Fruit fly (Drosophila melanogaster) whole organism, embryonic: ENCODE results near the gene Cp36.
A peak's percentile ranks its signal among the peaks of the same experiment; 100 is the strongest.

Source experiments
- Awh ChIP-seq: fragments of 200-800 bp; sonication (Bioruptor generic); IDR thresholded peaks from 2 replicates; pipeline ENCODE4, ENCODE4 v1.3.6; 2022; ENCODE audit warnings: missing biosample characterization, missing genetic modification characterization
- Bgb ChIP-seq: fragments of 200-800 bp; sonication (Bioruptor generic); IDR thresholded peaks from 2 replicates; pipeline ENCODE4 v1.3.6; 2022; ENCODE audit warnings: missing biosample characterization, missing genetic modification characterization; ENCODE audit not compliant: partially characterized antibody
- CG10267 ChIP-seq: fragments of 200-800 bp; sonication (Bioruptor generic); optimal IDR thresholded peaks from 2 replicates; lab custom pipeline; 2018; ENCODE audit warnings: missing biosample characterization, mild to moderate bottlenecking, missing genetic modification characterization, moderate library complexity
- CG10543 ChIP-seq: fragments of 200-800 bp; sonication (Bioruptor generic); optimal IDR thresholded peaks from 3 replicates; lab custom pipeline; 2017; ENCODE audit warnings: missing biosample characterization, mild to moderate bottlenecking, missing genetic modification characterization, moderate library complexity
- CG11456 ChIP-seq: fragments of 200-800 bp; sonication (Bioruptor generic); IDR thresholded peaks from 3 replicates; pipeline ENCODE4 v1.3.6; 2022; ENCODE audit warnings: missing biosample characterization, missing genetic modification characterization
- CG12236 ChIP-seq: fragments of 200-800 bp; sonication (Bioruptor generic); optimal IDR thresholded peaks from 2 replicates; lab custom pipeline; 2016; ENCODE audit warnings: missing biosample characterization, missing genetic modification characterization
- CG14860 ChIP-seq: fragments of 200-800 bp; sonication (Bioruptor generic); IDR thresholded peaks from 3 replicates; pipeline ENCODE4 v1.3.6; 2022; ENCODE audit warnings: missing biosample characterization, missing genetic modification characterization; ENCODE audit not compliant: partially characterized antibody
- CG1603 ChIP-seq: fragments of 200-800 bp; sonication (Bioruptor generic); optimal IDR thresholded peaks from 2 replicates; lab custom pipeline; 2019; ENCODE audit warnings: missing biosample characterization, mild to moderate bottlenecking, missing genetic modification characterization, moderate library complexity
- CG17612 ChIP-seq: fragments of 200-800 bp; sonication (Bioruptor generic); IDR thresholded peaks from 2 replicates; pipeline ENCODE4 v1.3.6; 2022; ENCODE audit warnings: missing biosample characterization, missing genetic modification characterization
- CG2129 ChIP-seq: fragments of 200-800 bp; sonication (Bioruptor generic); IDR thresholded peaks from 2 replicates; pipeline ENCODE4 v1.3.6; 2022; ENCODE audit warnings: missing biosample characterization, missing genetic modification characterization; ENCODE audit not compliant: partially characterized antibody
- CG31441 ChIP-seq: fragments of 200-800 bp; sonication (Bioruptor generic); IDR thresholded peaks from 2 replicates; pipeline ENCODE4 v1.3.6; 2022; ENCODE audit warnings: missing biosample characterization, missing genetic modification characterization
- CG34376 ChIP-seq: fragments of 200-800 bp; sonication (Bioruptor generic); optimal IDR thresholded peaks from 2 replicates; lab custom pipeline; 2018; ENCODE audit warnings: missing biosample characterization, mild to moderate bottlenecking, missing genetic modification characterization
- CG42726 ChIP-seq: fragments of 200-800 bp; sonication (Bioruptor generic); IDR thresholded peaks from 2 replicates; pipeline ENCODE4 v1.3.6; 2022; ENCODE audit warnings: missing biosample characterization, missing genetic modification characterization; ENCODE audit not compliant: partially characterized antibody
- CG4282 ChIP-seq: fragments of 200-800 bp; sonication (Bioruptor generic); optimal IDR thresholded peaks from 2 replicates; lab custom pipeline; 2016; ENCODE audit warnings: missing biosample characterization, missing genetic modification characterization
- CG4328 ChIP-seq: fragments of 200-800 bp; sonication (Bioruptor generic); optimal IDR thresholded peaks from 3 replicates; lab custom pipeline; 2017; ENCODE audit warnings: missing biosample characterization, missing genetic modification reagents, missing genetic modification characterization
- CG7839 ChIP-seq: fragments of 200-800 bp; sonication (Bioruptor generic); optimal IDR thresholded peaks from 3 replicates; lab custom pipeline; 2018; ENCODE audit warnings: missing biosample characterization, mild to moderate bottlenecking, missing genetic modification characterization, moderate library complexity
- Doc3 ChIP-seq: fragments of 200-800 bp; sonication (Bioruptor generic); IDR thresholded peaks from 3 replicates; pipeline ENCODE4 v1.3.6; 2022; ENCODE audit warnings: missing biosample characterization, missing genetic modification characterization; ENCODE audit not compliant: partially characterized antibody
- HLH4C ChIP-seq: fragments of 200-800 bp; sonication (Bioruptor generic); IDR thresholded peaks from 3 replicates; pipeline ENCODE4 v1.3.6; 2022; ENCODE audit warnings: missing biosample characterization, missing genetic modification characterization; ENCODE audit not compliant: partially characterized antibody
- HmgZ ChIP-seq: fragments of 200-800 bp; sonication (Bioruptor generic); optimal IDR thresholded peaks from 2 replicates; lab custom pipeline; 2018; ENCODE audit warnings: missing biosample characterization, mild to moderate bottlenecking, missing genetic modification characterization
- Hsf ChIP-seq: fragments of 200-800 bp; sonication (Bioruptor generic); optimal IDR thresholded peaks from 3 replicates; lab custom pipeline; 2016; ENCODE audit warnings: missing biosample characterization, missing genetic modification characterization
- Opbp ChIP-seq: fragments of 200-800 bp; sonication (Bioruptor generic); IDR thresholded peaks from 3 replicates; pipeline ENCODE4 v1.3.6; 2022; ENCODE audit warnings: missing biosample characterization, missing genetic modification characterization; ENCODE audit not compliant: partially characterized antibody
- Ptx1 ChIP-seq: fragments of 200-800 bp; sonication (Bioruptor generic); IDR thresholded peaks from 2 replicates; pipeline ENCODE4 v1.3.6; 2022; ENCODE audit warnings: missing biosample characterization, missing genetic modification characterization
- Scr ChIP-seq: fragments of 200-800 bp; sonication (Bioruptor generic); IDR thresholded peaks from 2 replicates; pipeline ENCODE4 v1.3.6; 2022; ENCODE audit warnings: missing biosample characterization, missing genetic modification characterization; ENCODE audit not compliant: partially characterized antibody
- Xbp1 ChIP-seq: fragments of 200-800 bp; sonication (Bioruptor generic); optimal IDR thresholded peaks from 3 replicates; lab custom pipeline; 2016; ENCODE audit warnings: missing biosample characterization, mild to moderate bottlenecking, missing genetic modification characterization
- amos ChIP-seq: fragments of 200-800 bp; sonication (Bioruptor generic); IDR thresholded peaks from 2 replicates; pipeline ENCODE4 v1.3.6; 2022; ENCODE audit warnings: missing biosample characterization, missing genetic modification characterization; ENCODE audit not compliant: partially characterized antibody
- ara ChIP-seq: fragments of 200-800 bp; sonication (Bioruptor generic); IDR thresholded peaks from 2 replicates; pipeline ENCODE4 v1.3.6; 2022; ENCODE audit warnings: missing biosample characterization, missing genetic modification characterization
- ato ChIP-seq: fragments of 200-800 bp; sonication (Bioruptor generic); IDR thresholded peaks from 2 replicates; pipeline ENCODE4 v1.3.6; 2022; ENCODE audit warnings: missing biosample characterization, missing genetic modification characterization; ENCODE audit not compliant: partially characterized antibody
- bbx ChIP-seq: fragments of 200-800 bp; sonication (Bioruptor generic); IDR thresholded peaks from 2 replicates; pipeline ENCODE4 v1.3.6; 2022; ENCODE audit warnings: missing biosample characterization, missing genetic modification characterization; ENCODE audit not compliant: partially characterized antibody
- en ChIP-seq: fragments of 200-800 bp; sonication (Bioruptor generic); optimal IDR thresholded peaks from 2 replicates; lab custom pipeline; 2016; ENCODE audit warnings: missing biosample characterization, missing genetic modification characterization
- hb ChIP-seq: fragments of 200-800 bp; sonication (Bioruptor generic); IDR thresholded peaks from 3 replicates; pipeline ENCODE4 v1.3.6; 2022; ENCODE audit warnings: missing biosample characterization, missing genetic modification characterization; ENCODE audit not compliant: partially characterized antibody
- hbn ChIP-seq: fragments of 200-800 bp; sonication (Bioruptor generic); IDR thresholded peaks from 2 replicates; pipeline ENCODE4 v1.3.6; 2022; ENCODE audit warnings: missing biosample characterization, missing genetic modification characterization; ENCODE audit not compliant: partially characterized antibody
- inv ChIP-seq: fragments of 200-800 bp; sonication (Bioruptor generic); IDR thresholded peaks from 2 replicates; pipeline ENCODE4 v1.3.6; 2022; ENCODE audit warnings: missing biosample characterization, missing genetic modification characterization; ENCODE audit not compliant: partially characterized antibody
- kay ChIP-seq: fragments of 200-800 bp; sonication (Bioruptor generic); optimal IDR thresholded peaks from 2 replicates; lab custom pipeline; 2016; ENCODE audit warnings: missing biosample characterization, missing genetic modification characterization
- ken ChIP-seq: fragments of 200-800 bp; sonication (Bioruptor generic); IDR thresholded peaks from 3 replicates; pipeline ENCODE4 v1.3.6; 2022; ENCODE audit warnings: missing biosample characterization, missing genetic modification characterization
- knrl ChIP-seq: fragments of 200-800 bp; sonication (Bioruptor generic); IDR thresholded peaks from 3 replicates; pipeline ENCODE4 v1.3.6; 2022; ENCODE audit warnings: missing biosample characterization, missing genetic modification characterization; ENCODE audit not compliant: partially characterized antibody
- mirr ChIP-seq: fragments of 200-800 bp; sonication (Bioruptor generic); optimal IDR thresholded peaks from 3 replicates; lab custom pipeline; 2018; ENCODE audit warnings: missing biosample characterization, mild to moderate bottlenecking, missing genetic modification characterization
- mld ChIP-seq: fragments of 200-800 bp; sonication (Bioruptor generic); IDR thresholded peaks from 3 replicates; pipeline ENCODE4 v1.3.6; 2022; ENCODE audit warnings: missing biosample characterization, missing genetic modification characterization; ENCODE audit not compliant: partially characterized antibody
- nerfin-2 ChIP-seq: fragments of 200-800 bp; sonication (Bioruptor generic); IDR thresholded peaks from 2 replicates; pipeline ENCODE4 v1.3.6; 2022; ENCODE audit warnings: missing biosample characterization, missing genetic modification characterization; ENCODE audit not compliant: partially characterized antibody
- pros ChIP-seq: fragments of 200-800 bp; sonication (Bioruptor generic); optimal IDR thresholded peaks from 3 replicates; lab custom pipeline; 2019; ENCODE audit warnings: missing biosample characterization, mild to moderate bottlenecking, missing genetic modification characterization, moderate library complexity
- sna ChIP-seq: fragments of 200-800 bp; sonication (Bioruptor generic); IDR thresholded peaks from 2 replicates; pipeline ENCODE4 v1.3.6; 2022; ENCODE audit warnings: missing biosample characterization, missing genetic modification characterization; ENCODE audit not compliant: partially characterized antibody
- tap ChIP-seq: fragments of 200-800 bp; optimal IDR thresholded peaks from 3 replicates; lab custom pipeline; 2019; ENCODE audit warnings: missing biosample characterization, mild to moderate bottlenecking, missing genetic modification characterization, moderate library complexity
- tna ChIP-seq: fragments of 200-800 bp; sonication (Bioruptor generic); IDR thresholded peaks from 2 replicates; pipeline ENCODE4 v1.3.6; 2022; ENCODE audit warnings: missing biosample characterization, missing genetic modification characterization; ENCODE audit not compliant: partially characterized antibody
- vnd ChIP-seq: fragments of 200-800 bp; sonication (Bioruptor generic); IDR thresholded peaks from 3 replicates; pipeline ENCODE4 v1.3.6; 2022; ENCODE audit warnings: missing biosample characterization, missing genetic modification characterization; ENCODE audit not compliant: partially characterized antibody
- wek ChIP-seq: fragments of 200-800 bp; sonication (Bioruptor generic); optimal IDR thresholded peaks from 3 replicates; lab custom pipeline; 2018; ENCODE audit warnings: missing biosample characterization, mild to moderate bottlenecking, missing genetic modification characterization, moderate library complexity
- yki ChIP-seq: fragments of >200 bp; optimal IDR thresholded peaks from 3 replicates; lab custom pipeline; 2018
- zen2 ChIP-seq: fragments of 200-800 bp; sonication (Bioruptor generic); IDR thresholded peaks from 3 replicates; pipeline ENCODE4 v1.3.6; 2022; ENCODE audit warnings: missing biosample characterization, missing genetic modification characterization; ENCODE audit not compliant: partially characterized antibody
- zf30C ChIP-seq: fragments of 200-800 bp; sonication (Bioruptor generic); optimal IDR thresholded peaks from 3 replicates; lab custom pipeline; 2018; ENCODE audit warnings: missing biosample characterization, mild to moderate bottlenecking, missing genetic modification characterization

The Cp36 gene

dm6 chrX:8452163-8452562, 27.0 kb upstream of the Cp36 start (continued):
- TF ChIP-seq CG14860 (GFP tag; lab: Robert Waterston, UW) = peak; percentile 100
- TF ChIP-seq Doc3 (GFP tag; lab: Robert Waterston, UW) = peak; percentile 88
- peak; percentile 51; the same call in 1 of the 2 replicates for TF ChIP-seq CG2129 (GFP tag; lab: Robert Waterston, UW)
- peak; percentile 100 for TF ChIP-seq ato (GFP tag; lab: Robert Waterston, UW)
- TF ChIP-seq pros = no peak
- peak; percentile 99; the same call in 2 of the 3 replicates for TF ChIP-seq Opbp (GFP tag; lab: Robert Waterston, UW)
- TF ChIP-seq CG17612 (GFP tag; lab: Robert Waterston, UW) = no peak
- TF ChIP-seq mld (GFP tag; lab: Robert Waterston, UW) = peak; percentile 100
- TF ChIP-seq sna (GFP tag; lab: Robert Waterston, UW) = peak; percentile 97
- TF ChIP-seq HLH4C = peak; percentile 100
- TF ChIP-seq vnd = peak; percentile 99
- TF ChIP-seq knrl (GFP tag; lab: Robert Waterston, UW) = peak; percentile 48; the same call in 2 of the 3 replicates
- TF ChIP-seq amos (GFP tag; lab: Robert Waterston, UW) = peak; percentile 81
- TF ChIP-seq zen2 (GFP tag; lab: Robert Waterston, UW) = peak; percentile 100
- no peak for TF ChIP-seq Hsf (GFP tag; lab: Kevin White, UChicago)
- peak; percentile 95 for TF ChIP-seq Bgb (GFP tag; lab: Robert Waterston, UW)
- TF ChIP-seq tna (GFP tag; lab: Robert Waterston, UW) = peak; percentile 100
- TF ChIP-seq bbx (GFP tag; lab: Robert Waterston, UW) = peak; percentile 61; the same call in 1 of the 2 replicates
- no peak for TF ChIP-seq Ptx1 (GFP tag; lab: Robert Waterston, UW)
- peak; percentile 82; the same call in 1 of the 2 replicates for TF ChIP-seq inv (GFP tag; lab: Robert Waterston, UW)
- TF ChIP-seq CG4328 (GFP tag; lab: Kevin White, UChicago) = no peak
- TF ChIP-seq hbn = peak; percentile 92
- peak; percentile 71; the same call in 1 of the 2 replicates for TF ChIP-seq CG42726 (GFP tag; lab: Robert Waterston, UW)
- no peak for TF ChIP-seq ara (GFP tag; lab: Robert Waterston, UW)
- peak; percentile 100 for TF ChIP-seq nerfin-2 (GFP tag; lab: Robert Waterston, UW)
- TF ChIP-seq hb = peak; percentile 100
- TF ChIP-seq, all 482 proteins: peak for 29

DNA sequence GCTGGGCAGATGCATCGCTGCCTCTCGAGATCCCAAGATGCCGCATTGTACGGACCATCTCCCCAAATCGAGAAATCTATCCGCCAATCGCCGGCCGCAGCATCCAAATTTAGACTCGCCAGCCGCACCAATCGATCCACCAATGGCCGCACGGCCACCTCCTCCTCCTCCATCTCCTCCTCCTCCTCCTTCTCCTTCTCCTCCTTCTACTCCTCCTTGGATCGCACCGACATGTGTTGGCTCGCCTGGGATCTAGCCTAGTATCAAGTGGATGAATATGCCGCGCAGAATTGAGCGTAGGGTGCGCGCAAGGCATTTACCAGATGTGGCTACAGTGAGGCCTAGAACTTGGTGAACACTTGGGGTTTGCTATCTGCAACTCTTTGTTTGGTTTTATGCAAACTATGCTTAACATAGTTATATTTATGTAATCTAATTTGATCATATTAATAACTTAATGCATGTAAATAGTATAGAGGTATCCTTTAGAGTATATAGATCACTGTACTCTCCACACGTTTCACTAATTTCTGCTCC, 24.0 kb upstream of the Cp36 start, which contains the start of gene org-1:
Gene org-1 (minus strand): TSS at position 51 of the 537 bp plus-strand sequence.
- no peak for TF ChIP-seq zf30C (GFP tag; lab: Kevin White, UChicago)
- TF ChIP-seq ara (GFP tag; lab: Robert Waterston, UW) = peak; percentile 99
- TF ChIP-seq hb = no peak
- TF ChIP-seq CG34376 (GFP tag; lab: Kevin White, UChicago) = peak; percentile 58
- peak; percentile 98 for TF ChIP-seq ken
- TF ChIP-seq CG10267 (tag; lab: Kevin White, UChicago) = peak; percentile 90
- TF ChIP-seq CG12236 (GFP tag; lab: Kevin White, UChicago) = peak; percentile 50
- TF ChIP-seq Awh (GFP tag; lab: Robert Waterston, UW) = peak; percentile 98
- peak; percentile 88 for TF ChIP-seq CG10543 (GFP tag; lab: Kevin White, UChicago)
- TF ChIP-seq kay (GFP tag; lab: Kevin White, UChicago) = peak; percentile 85
- TF ChIP-seq yki (lab: Kevin White, UChicago) = no peak
- peak; percentile 97 for TF ChIP-seq CG1603 (tag; lab: Kevin White, UChicago)
- peak; percentile 62 for TF ChIP-seq en (GFP tag; lab: Kevin White, UChicago)
- no peak for TF ChIP-seq hbn
- TF ChIP-seq CG31441 (GFP tag; lab: Robert Waterston, UW) = peak; percentile 86
- TF ChIP-seq tap (tag; lab: Kevin White, UChicago) = peak; percentile 95
- peak; percentile 78 for TF ChIP-seq mirr
- peak; percentile 74 for TF ChIP-seq wek (GFP tag; lab: Kevin White, UChicago)
- TF ChIP-seq HmgZ (tag; lab: Kevin White, UChicago) = peak; percentile 94
- TF ChIP-seq Xbp1 (GFP tag; lab: Kevin White, UChicago) = peak; percentile 96
- TF ChIP-seq CG4282 (GFP tag; lab: Kevin White, UChicago) = no peak
- peak; percentile 96 for TF ChIP-seq CG7839 (tag; lab: Kevin White, UChicago)
- peak; percentile 97 for TF ChIP-seq CG11456 (GFP tag; lab: Robert Waterston, UW)
- no peak for TF ChIP-seq Scr
